Fruit fly (Drosophila melanogaster) whole organism, embryonic: ENCODE data around the gene Cyp303a1.
A peak's percentile ranks its signal among the peaks of the same experiment; 100 is the strongest.

Source experiments
- Ada2b ChIP-seq: fragments of 200-800 bp; sonication (Bioruptor generic); IDR thresholded peaks from 2 replicates; pipeline ENCODE4 v1.3.6; 2022; ENCODE audit warnings: missing biosample characterization, missing genetic modification characterization
- Aef1 ChIP-seq: fragments of 200-800 bp; sonication (Bioruptor generic); IDR thresholded peaks from 3 replicates; pipeline ENCODE4 v1.3.6; 2022; ENCODE audit warnings: missing biosample characterization, missing genetic modification characterization
- Antp ChIP-seq: fragments of 200-800 bp; sonication (Bioruptor generic); optimal IDR thresholded peaks from 3 replicates; lab custom pipeline; 2016; ENCODE audit warnings: missing biosample characterization, missing genetic modification characterization
- Atf3 ChIP-seq: fragments of 200-800 bp; sonication (Bioruptor generic); optimal IDR thresholded peaks from 3 replicates; lab custom pipeline; 2016; ENCODE audit warnings: missing biosample characterization, missing genetic modification characterization
- Bgb ChIP-seq: fragments of 200-800 bp; sonication (Bioruptor generic); IDR thresholded peaks from 2 replicates; pipeline ENCODE4 v1.3.6; 2022; ENCODE audit warnings: missing biosample characterization, missing genetic modification characterization; ENCODE audit not compliant: partially characterized antibody
- CG10267 ChIP-seq: fragments of 200-800 bp; sonication (Bioruptor generic); optimal IDR thresholded peaks from 2 replicates; lab custom pipeline; 2018; ENCODE audit warnings: missing biosample characterization, mild to moderate bottlenecking, missing genetic modification characterization, moderate library complexity
- CG10431 ChIP-seq: fragments of 200-800 bp; sonication (Bioruptor generic); optimal IDR thresholded peaks from 3 replicates; lab custom pipeline; 2018; ENCODE audit warnings: missing biosample characterization, mild to moderate bottlenecking, missing genetic modification characterization
- CG11398 ChIP-seq: fragments of 200-800 bp; sonication (Bioruptor generic); optimal IDR thresholded peaks from 2 replicates; lab custom pipeline; 2016; ENCODE audit warnings: missing biosample characterization, missing genetic modification characterization
- CG11504 ChIP-seq: fragments of 200-800 bp; sonication (Bioruptor generic); optimal IDR thresholded peaks from 3 replicates; lab custom pipeline; 2019; ENCODE audit warnings: missing biosample characterization, mild to moderate bottlenecking, missing genetic modification characterization, moderate library complexity
- CG11723 ChIP-seq: fragments of 200-800 bp; sonication (Bioruptor generic); optimal IDR thresholded peaks from 2 replicates; lab custom pipeline; 2017; ENCODE audit warnings: missing biosample characterization, mild to moderate bottlenecking, missing genetic modification characterization
- CG12155 ChIP-seq: fragments of 200-800 bp; sonication (Bioruptor generic); optimal IDR thresholded peaks from 3 replicates; lab custom pipeline; 2016; ENCODE audit warnings: missing biosample characterization, missing genetic modification characterization
- CG18599 ChIP-seq: fragments of 200-800 bp; sonication (Bioruptor generic); optimal IDR thresholded peaks from 3 replicates; lab custom pipeline; 2017; ENCODE audit warnings: missing biosample characterization, missing genetic modification characterization, mild to moderate bottlenecking, moderate library complexity, missing genetic modification reagents
- CG18619 ChIP-seq: fragments of 200-800 bp; sonication (Bioruptor generic); optimal IDR thresholded peaks from 3 replicates; lab custom pipeline; 2017; ENCODE audit warnings: missing biosample characterization, mild to moderate bottlenecking, missing genetic modification characterization
- CG2875 ChIP-seq: fragments of 200-800 bp; sonication (Bioruptor generic); optimal IDR thresholded peaks from 2 replicates; lab custom pipeline; 2017; ENCODE audit warnings: missing biosample characterization, mild to moderate bottlenecking, missing genetic modification characterization, missing genetic modification reagents
- CG2889 ChIP-seq: fragments of 200-800 bp; sonication (Bioruptor generic); IDR thresholded peaks from 3 replicates; pipeline ENCODE4 v1.3.6; 2022; ENCODE audit warnings: missing biosample characterization, missing genetic modification characterization
- CG30403 ChIP-seq: fragments of 200-800 bp; sonication (Bioruptor generic); optimal IDR thresholded peaks from 3 replicates; lab custom pipeline; 2016; ENCODE audit warnings: missing biosample characterization, missing genetic modification characterization
- CG30431 ChIP-seq: fragments of 200-800 bp; sonication (Bioruptor generic); optimal IDR thresholded peaks from 2 replicates; lab custom pipeline; 2017; ENCODE audit warnings: missing biosample characterization, missing genetic modification characterization
- CG32532 ChIP-seq: fragments of 200-800 bp; sonication (Bioruptor generic); IDR thresholded peaks from 2 replicates; pipeline ENCODE4 v1.3.6; 2022; ENCODE audit warnings: missing biosample characterization, missing genetic modification characterization
- CG3281 ChIP-seq: fragments of 200-800 bp; sonication (Bioruptor generic); optimal IDR thresholded peaks from 3 replicates; lab custom pipeline; 2017; ENCODE audit warnings: missing biosample characterization, mild to moderate bottlenecking, missing genetic modification characterization
- CG3407 ChIP-seq: fragments of 200-800 bp; sonication (Bioruptor generic); optimal IDR thresholded peaks from 2 replicates; lab custom pipeline; 2018; ENCODE audit warnings: missing biosample characterization, mild to moderate bottlenecking, missing genetic modification characterization
- CG4707 ChIP-seq: fragments of 200-800 bp; sonication (Bioruptor generic); optimal IDR thresholded peaks from 2 replicates; lab custom pipeline; 2018; ENCODE audit warnings: missing biosample characterization, mild to moderate bottlenecking, missing genetic modification characterization, moderate library complexity
- CG6272 ChIP-seq: fragments of 200-800 bp; sonication (Bioruptor generic); IDR thresholded peaks from 2 replicates; pipeline ENCODE4 v1.3.6; 2022; ENCODE audit warnings: missing biosample characterization, missing genetic modification characterization
- CG7928 ChIP-seq: fragments of 200-800 bp; sonication (Bioruptor generic); optimal IDR thresholded peaks from 2 replicates; lab custom pipeline; 2017; ENCODE audit warnings: missing biosample characterization, mild to moderate bottlenecking, missing genetic modification characterization
- CG8478 ChIP-seq: fragments of >200 bp; optimal IDR thresholded peaks from 2 replicates; lab custom pipeline; 2018
- CG9817 ChIP-seq: fragments of 200-800 bp; sonication (Bioruptor generic); optimal IDR thresholded peaks from 2 replicates; lab custom pipeline; 2018; ENCODE audit warnings: missing biosample characterization, mild to moderate bottlenecking, missing genetic modification characterization, moderate library complexity
- CkIIα-i1 ChIP-seq: fragments of 200-800 bp; sonication (Bioruptor generic); IDR thresholded peaks from 2 replicates; pipeline ENCODE4 v1.3.6; 2022; ENCODE audit warnings: missing biosample characterization, missing genetic modification characterization
- Dref ChIP-seq: fragments of 200-800 bp; sonication (Bioruptor generic); IDR thresholded peaks from 2 replicates; pipeline ENCODE4 v1.3.6; 2022; ENCODE audit warnings: missing biosample characterization, missing genetic modification characterization
- Ets97D ChIP-seq: fragments of 200-800 bp; sonication (Bioruptor generic); optimal IDR thresholded peaks from 3 replicates; lab custom pipeline; 2016; ENCODE audit warnings: missing biosample characterization, missing genetic modification characterization
- MBD-R2 ChIP-seq: fragments of 200-800 bp; sonication (Bioruptor generic); IDR thresholded peaks from 2 replicates; pipeline ENCODE4 v1.3.6; 2022; ENCODE audit warnings: missing biosample characterization, missing genetic modification characterization
- MESR4 ChIP-seq: fragments of 200-800 bp; sonication (Bioruptor generic); optimal IDR thresholded peaks from 2 replicates; lab custom pipeline; 2018; ENCODE audit warnings: missing biosample characterization, mild to moderate bottlenecking, missing genetic modification characterization, moderate library complexity
- Meics ChIP-seq: fragments of 200-800 bp; sonication (Bioruptor generic); optimal IDR thresholded peaks from 2 replicates; lab custom pipeline; 2017; ENCODE audit warnings: missing biosample characterization, mild to moderate bottlenecking, missing genetic modification characterization
- Mes4 ChIP-seq: fragments of 200-800 bp; sonication (Bioruptor generic); optimal IDR thresholded peaks from 2 replicates; lab custom pipeline; 2016; ENCODE audit warnings: missing biosample characterization, missing genetic modification characterization
- NC2α ChIP-seq: fragments of 200-800 bp; sonication (Bioruptor generic); optimal IDR thresholded peaks from 2 replicates; lab custom pipeline; 2016; ENCODE audit warnings: missing biosample characterization, missing genetic modification characterization
- Side ChIP-seq: fragments of 200-800 bp; sonication (Bioruptor generic); optimal IDR thresholded peaks from 2 replicates; lab custom pipeline; 2016; ENCODE audit warnings: missing biosample characterization, missing genetic modification characterization
- Sry-β ChIP-seq: fragments of 200-800 bp; sonication (Bioruptor generic); optimal IDR thresholded peaks from 2 replicates; lab custom pipeline; 2018; ENCODE audit warnings: missing biosample characterization, mild to moderate bottlenecking, missing genetic modification characterization, moderate library complexity
- Ssrp ChIP-seq: fragments of 200-800 bp; sonication (Bioruptor generic); optimal IDR thresholded peaks from 2 replicates; lab custom pipeline; 2018; ENCODE audit warnings: missing biosample characterization, mild to moderate bottlenecking, missing genetic modification characterization, moderate library complexity
- aop ChIP-seq: fragments of 200-800 bp; sonication (Bioruptor generic); IDR thresholded peaks from 2 replicates; pipeline ENCODE4 v1.3.6; 2022; ENCODE audit warnings: missing biosample characterization, missing genetic modification characterization
- cato ChIP-seq: fragments of 200-800 bp; sonication (Bioruptor generic); optimal IDR thresholded peaks from 2 replicates; lab custom pipeline; 2016; ENCODE audit warnings: missing biosample characterization, missing genetic modification characterization, borderline replicate concordance
- cwo ChIP-seq: fragments of 200-800 bp; sonication (Bioruptor generic); optimal IDR thresholded peaks from 3 replicates; lab custom pipeline; 2017; ENCODE audit warnings: missing biosample characterization, missing genetic modification characterization, mild to moderate bottlenecking, moderate library complexity, missing genetic modification reagents
- disco-r ChIP-seq: fragments of 200-800 bp; sonication (Bioruptor generic); optimal IDR thresholded peaks from 2 replicates; lab custom pipeline; 2016; ENCODE audit warnings: missing biosample characterization, missing genetic modification characterization
- ems ChIP-seq: fragments of 200-800 bp; sonication (Bioruptor generic); optimal IDR thresholded peaks from 3 replicates; lab custom pipeline; 2016; ENCODE audit warnings: missing biosample characterization, missing genetic modification characterization
- fd3F ChIP-seq: fragments of 200-800 bp; sonication (Bioruptor generic); optimal IDR thresholded peaks from 2 replicates; lab custom pipeline; 2018; ENCODE audit warnings: missing biosample characterization, mild to moderate bottlenecking, missing genetic modification characterization, moderate library complexity
- grn ChIP-seq: fragments of 200-800 bp; sonication (Bioruptor generic); optimal IDR thresholded peaks from 3 replicates; lab custom pipeline; 2017; ENCODE audit warnings: missing biosample characterization, missing genetic modification characterization
- kah ChIP-seq: fragments of 200-800 bp; sonication (Bioruptor generic); optimal IDR thresholded peaks from 2 replicates; lab custom pipeline; 2018; ENCODE audit warnings: missing biosample characterization, mild to moderate bottlenecking, missing genetic modification characterization
- lbe ChIP-seq: fragments of 200-800 bp; sonication (Bioruptor generic); optimal IDR thresholded peaks from 2 replicates; lab custom pipeline; 2016; ENCODE audit warnings: missing biosample characterization, mild to moderate bottlenecking, missing genetic modification characterization
- lola ChIP-seq, 3 experiments: fragments of >200 bp in 2 of 3; fragments of 200-800 bp in 1 of 3; sonication (Bioruptor generic) in 1 of 3; optimal IDR thresholded peaks; 2 replicates each; lab custom pipeline; 2017 to 2019; ENCODE audit warnings: missing biosample characterization in 3 of 3, missing genetic modification characterization in 3 of 3, mild to moderate bottlenecking in 1 of 3, moderate library complexity in 1 of 3
- mld ChIP-seq: fragments of 200-800 bp; sonication (Bioruptor generic); IDR thresholded peaks from 3 replicates; pipeline ENCODE4 v1.3.6; 2022; ENCODE audit warnings: missing biosample characterization, missing genetic modification characterization; ENCODE audit not compliant: partially characterized antibody
- pnt ChIP-seq: fragments of 200-800 bp; sonication (Bioruptor generic); optimal IDR thresholded peaks from 3 replicates; lab custom pipeline; 2016; ENCODE audit warnings: missing biosample characterization, missing genetic modification characterization
- sqz ChIP-seq: fragments of 200-800 bp; sonication (Bioruptor generic); optimal IDR thresholded peaks from 3 replicates; lab custom pipeline; 2018; ENCODE audit warnings: missing biosample characterization, mild to moderate bottlenecking, missing genetic modification characterization
- trh ChIP-seq: fragments of 200-800 bp; sonication (Bioruptor generic); optimal IDR thresholded peaks from 2 replicates; lab custom pipeline; 2016; ENCODE audit warnings: missing biosample characterization, missing genetic modification characterization
- ttk ChIP-seq: fragments of 200-800 bp; sonication (Bioruptor generic); IDR thresholded peaks from 2 replicates; pipeline ENCODE4 v2.1.2; 2022; ENCODE audit warnings: missing biosample characterization, missing genetic modification characterization

The Cyp303a1 gene

dm6 chr2L:16302773-16303279 lies 8.8 kb downstream of the Cyp303a1 start, which contains the start of gene GMF (continued):
- TF ChIP-seq grn, result peak; percentile 50
- TF ChIP-seq Ssrp, result peak; percentile 41
- no peak for TF ChIP-seq fd3F (GFP tag; lab: Kevin White, UChicago)
- TF ChIP-seq CG12155 (GFP tag; lab: Kevin White, UChicago), result peak; percentile 20
- no peak for TF ChIP-seq CG18599 (GFP tag; lab: Kevin White, UChicago)
- no peak for TF ChIP-seq Side (GFP tag; lab: Kevin White, UChicago)
- no peak for TF ChIP-seq mld (GFP tag; lab: Robert Waterston, UW)
- no peak for TF ChIP-seq CG11398
- no peak for TF ChIP-seq CG10431 (GFP tag; lab: Kevin White, UChicago)
- no peak for TF ChIP-seq cwo (GFP tag; lab: Kevin White, UChicago)
- TF ChIP-seq Ada2b (GFP tag; lab: Robert Waterston, UW), result no peak
- no peak for TF ChIP-seq disco-r (GFP tag; lab: Kevin White, UChicago)
- no peak for TF ChIP-seq CG11723
- TF ChIP-seq CG9817, result peak; percentile 35
- TF ChIP-seq ttk (GFP tag; lab: Robert Waterston, UW), result no peak
- TF ChIP-seq CG3407 (GFP tag; lab: Kevin White, UChicago), result no peak
- no peak for TF ChIP-seq kah (GFP tag; lab: Kevin White, UChicago)
- no peak for TF ChIP-seq CG30431 (GFP tag; lab: Kevin White, UChicago)
- peak; percentile 65 for TF ChIP-seq MBD-R2 (GFP tag; lab: Robert Waterston, UW)
- peak; percentile 8 for TF ChIP-seq CG18619 (GFP tag; lab: Kevin White, UChicago)
- no peak for TF ChIP-seq aop (GFP tag; lab: Robert Waterston, UW)
- peak; percentile 49 for TF ChIP-seq CG30403
- TF ChIP-seq CG11504 (tag; lab: Kevin White, UChicago), result no peak
- no peak for TF ChIP-seq CG6272 (GFP tag; lab: Robert Waterston, UW)
- peak; percentile 11 for TF ChIP-seq cato (GFP tag; lab: Kevin White, UChicago)
- no peak for TF ChIP-seq CG2889 (GFP tag; lab: Robert Waterston, UW)
- TF ChIP-seq lbe, result peak; percentile 38
- no peak for TF ChIP-seq CG32532
- TF ChIP-seq Sry-β (GFP tag; lab: Kevin White, UChicago), result no peak
- peak; percentile 6 for TF ChIP-seq CG3281 (GFP tag; lab: Kevin White, UChicago)
- TF ChIP-seq lola (GFP tag; optimal IDR thresholded peaks at IDR 0.05; lab: Kevin White, UChicago), result peak in 1 of 3 experiments; percentile 62
- TF ChIP-seq Ets97D (GFP tag; lab: Kevin White, UChicago), result peak; percentile 45
- TF ChIP-seq CkIIα-i1, result no peak
- no peak for TF ChIP-seq pnt
- no peak for TF ChIP-seq Antp (GFP tag; lab: Kevin White, UChicago)
- TF ChIP-seq Meics (GFP tag; lab: Kevin White, UChicago), result peak; percentile 39
- TF ChIP-seq ems, result no peak
- TF ChIP-seq NC2α (GFP tag; lab: Kevin White, UChicago), result no peak
- no peak for TF ChIP-seq Dref
- no peak for TF ChIP-seq CG2875 (GFP tag; lab: Kevin White, UChicago)
- no peak for TF ChIP-seq CG7928 (GFP tag; lab: Kevin White, UChicago)
- TF ChIP-seq CG4707 (GFP tag; lab: Kevin White, UChicago), result no peak
- TF ChIP-seq Mes4 (GFP tag; lab: Kevin White, UChicago), result no peak
- no peak for TF ChIP-seq Aef1 (GFP tag; lab: Robert Waterston, UW)
- no peak for TF ChIP-seq trh
- peak; percentile 70 for TF ChIP-seq MESR4 (GFP tag; lab: Kevin White, UChicago)
- no peak for TF ChIP-seq Bgb
- no peak for TF ChIP-seq Atf3 (GFP tag; lab: Kevin White, UChicago)
- no peak for TF ChIP-seq CG8478
- peak; percentile 97 for TF ChIP-seq CG10267 (tag; lab: Kevin White, UChicago)
- no peak for TF ChIP-seq sqz
